Fruit fly (Drosophila melanogaster) whole organism, embryonic: ENCODE data around the gene CG34417.

Experiments
- CG10147 ChIP-seq: fragments of 200-800 bp; sonication (Bioruptor generic); optimal IDR thresholded peaks from 2 replicates; lab custom pipeline; 2019; ENCODE audit warnings: missing biosample characterization, mild to moderate bottlenecking, missing genetic modification characterization, moderate library complexity
- CG1024 ChIP-seq: fragments of 200-800 bp; sonication (Bioruptor generic); IDR thresholded peaks from 2 replicates; pipeline ENCODE4 v1.3.6; 2022; ENCODE audit warnings: missing biosample characterization, missing genetic modification characterization
- CG10274 ChIP-seq: fragments of 200-800 bp; sonication (Bioruptor generic); optimal IDR thresholded peaks from 3 replicates; lab custom pipeline; 2017; ENCODE audit warnings: missing biosample characterization, mild to moderate bottlenecking, missing genetic modification characterization
- CG10543 ChIP-seq: fragments of 200-800 bp; sonication (Bioruptor generic); optimal IDR thresholded peaks from 3 replicates; lab custom pipeline; 2017; ENCODE audit warnings: missing biosample characterization, mild to moderate bottlenecking, missing genetic modification characterization, moderate library complexity
- CG11723 ChIP-seq: fragments of 200-800 bp; sonication (Bioruptor generic); optimal IDR thresholded peaks from 2 replicates; lab custom pipeline; 2017; ENCODE audit warnings: missing biosample characterization, mild to moderate bottlenecking, missing genetic modification characterization
- CG12659 ChIP-seq: fragments of 200-800 bp; sonication (Bioruptor generic); optimal IDR thresholded peaks from 3 replicates; lab custom pipeline; 2017; ENCODE audit warnings: mild to moderate bottlenecking, missing biosample characterization, missing genetic modification reagents, missing genetic modification characterization
- CG12942 ChIP-seq: fragments of 200-800 bp; sonication (Bioruptor generic); optimal IDR thresholded peaks from 3 replicates; lab custom pipeline; 2016; ENCODE audit warnings: missing biosample characterization, missing genetic modification characterization
- CG13296 ChIP-seq: fragments of 200-800 bp; sonication (Bioruptor generic); optimal IDR thresholded peaks from 3 replicates; lab custom pipeline; 2018; ENCODE audit warnings: missing biosample characterization, mild to moderate bottlenecking, missing genetic modification characterization
- CG13424 ChIP-seq: fragments of 200-800 bp; sonication (Bioruptor generic); optimal IDR thresholded peaks from 2 replicates; lab custom pipeline; 2019; ENCODE audit warnings: missing biosample characterization, mild to moderate bottlenecking, missing genetic modification characterization, moderate library complexity
- CG13624 ChIP-seq: fragments of 200-800 bp; sonication (Bioruptor generic); optimal IDR thresholded peaks from 2 replicates; lab custom pipeline; 2016; ENCODE audit warnings: missing biosample characterization, missing genetic modification characterization
- CG13775 ChIP-seq: fragments of 200-800 bp; sonication (Bioruptor generic); optimal IDR thresholded peaks from 3 replicates; lab custom pipeline; 2017; ENCODE audit warnings: missing biosample characterization, mild to moderate bottlenecking, missing genetic modification characterization
- CG1647 ChIP-seq: fragments of 200-800 bp; sonication (Bioruptor generic); optimal IDR thresholded peaks from 3 replicates; lab custom pipeline; 2016; ENCODE audit warnings: missing biosample characterization, missing genetic modification characterization
- CG16863 ChIP-seq: fragments of 200-800 bp; sonication (Bioruptor generic); optimal IDR thresholded peaks from 3 replicates; lab custom pipeline; 2016; ENCODE audit warnings: missing biosample characterization, missing genetic modification characterization
- CG18011 ChIP-seq: fragments of 200-800 bp; sonication (Bioruptor generic); optimal IDR thresholded peaks from 2 replicates; lab custom pipeline; 2017; ENCODE audit warnings: missing biosample characterization, missing genetic modification characterization, mild to moderate bottlenecking, moderate library complexity, missing genotype
- CG2202 ChIP-seq: fragments of 200-800 bp; sonication (Bioruptor generic); optimal IDR thresholded peaks from 2 replicates; lab custom pipeline; 2018; ENCODE audit warnings: missing biosample characterization, mild to moderate bottlenecking, missing genetic modification characterization
- CG3995 ChIP-seq: fragments of 200-800 bp; sonication (Bioruptor generic); optimal IDR thresholded peaks from 3 replicates; lab custom pipeline; 2016; ENCODE audit warnings: missing biosample characterization, missing genetic modification characterization
- CG4707 ChIP-seq: fragments of 200-800 bp; sonication (Bioruptor generic); optimal IDR thresholded peaks from 2 replicates; lab custom pipeline; 2018; ENCODE audit warnings: missing biosample characterization, mild to moderate bottlenecking, missing genetic modification characterization, moderate library complexity
- CG6765 ChIP-seq: fragments of 200-800 bp; sonication (Bioruptor generic); optimal IDR thresholded peaks from 3 replicates; lab custom pipeline; 2017; ENCODE audit warnings: missing biosample characterization, mild to moderate bottlenecking, missing genetic modification characterization
- CG7357 ChIP-seq: fragments of 200-800 bp; sonication (Bioruptor generic); IDR thresholded peaks from 3 replicates; pipeline ENCODE4 v1.3.6; 2022; ENCODE audit warnings: missing biosample characterization, missing genetic modification characterization
- CG7839 ChIP-seq: fragments of 200-800 bp; sonication (Bioruptor generic); optimal IDR thresholded peaks from 3 replicates; lab custom pipeline; 2018; ENCODE audit warnings: missing biosample characterization, mild to moderate bottlenecking, missing genetic modification characterization, moderate library complexity
- CG7963 ChIP-seq: fragments of 200-800 bp; sonication (Bioruptor generic); IDR thresholded peaks from 3 replicates; pipeline ENCODE4 v1.3.6; 2022; ENCODE audit warnings: missing biosample characterization, missing genetic modification characterization; ENCODE audit not compliant: partially characterized antibody
- CG7987 ChIP-seq: fragments of 200-800 bp; sonication (Bioruptor generic); optimal IDR thresholded peaks from 2 replicates; lab custom pipeline; 2018; ENCODE audit warnings: missing biosample characterization, mild to moderate bottlenecking, missing genetic modification characterization, moderate library complexity
- CG8281 ChIP-seq: fragments of 200-800 bp; sonication (Bioruptor generic); optimal IDR thresholded peaks from 2 replicates; lab custom pipeline; 2018; ENCODE audit warnings: missing biosample characterization, mild to moderate bottlenecking, missing genetic modification characterization, moderate library complexity
- CG8388 ChIP-seq: fragments of 200-800 bp; sonication (Bioruptor generic); optimal IDR thresholded peaks from 2 replicates; lab custom pipeline; 2019; ENCODE audit warnings: missing biosample characterization, mild to moderate bottlenecking, missing genetic modification characterization, moderate library complexity
- CG9609 ChIP-seq: fragments of 200-800 bp; sonication (Bioruptor generic); optimal IDR thresholded peaks from 3 replicates; lab custom pipeline; 2016; ENCODE audit warnings: missing biosample characterization, missing genetic modification characterization
- CHES-1-like ChIP-seq: fragments of 200-800 bp; sonication (Bioruptor generic); optimal IDR thresholded peaks from 2 replicates; lab custom pipeline; 2016; ENCODE audit warnings: missing biosample characterization, missing genetic modification characterization
- Dfd ChIP-seq, 2 experiments: fragments of >200 bp; optimal IDR thresholded peaks; 2 replicates each; lab custom pipeline; 2017; ENCODE audit warnings: missing biosample characterization in 2 of 2, missing genetic modification characterization in 2 of 2
- Dref ChIP-seq: fragments of 200-800 bp; sonication (Bioruptor generic); IDR thresholded peaks from 2 replicates; pipeline ENCODE4 v1.3.6; 2022; ENCODE audit warnings: missing biosample characterization, missing genetic modification characterization
- H2.0 ChIP-seq: fragments of 200-800 bp; sonication (Bioruptor generic); IDR thresholded peaks from 2 replicates; pipeline ENCODE4 v1.3.6; 2022; ENCODE audit warnings: missing biosample characterization, missing genetic modification characterization
- Kr ChIP-seq: fragments of 200-800 bp; sonication (Bioruptor generic); optimal IDR thresholded peaks from 2 replicates; lab custom pipeline; 2017; ENCODE audit warnings: missing biosample characterization, mild to moderate bottlenecking, missing genetic modification characterization
- MBD-R2 ChIP-seq: fragments of 200-800 bp; sonication (Bioruptor generic); IDR thresholded peaks from 2 replicates; pipeline ENCODE4 v1.3.6; 2022; ENCODE audit warnings: missing biosample characterization, missing genetic modification characterization
- MESR4 ChIP-seq: fragments of 200-800 bp; sonication (Bioruptor generic); optimal IDR thresholded peaks from 2 replicates; lab custom pipeline; 2018; ENCODE audit warnings: missing biosample characterization, mild to moderate bottlenecking, missing genetic modification characterization, moderate library complexity
- Mad ChIP-seq: fragments of 200-800 bp; sonication (Bioruptor generic); optimal IDR thresholded peaks from 2 replicates; lab custom pipeline; 2016; ENCODE audit warnings: missing biosample characterization, missing genetic modification characterization
- Scr ChIP-seq: fragments of 200-800 bp; sonication (Bioruptor generic); IDR thresholded peaks from 2 replicates; pipeline ENCODE4 v1.3.6; 2022; ENCODE audit warnings: missing biosample characterization, missing genetic modification characterization; ENCODE audit not compliant: partially characterized antibody
- Sox102F ChIP-seq: fragments of 200-800 bp; sonication (Bioruptor generic); optimal IDR thresholded peaks from 2 replicates; lab custom pipeline; 2018; ENCODE audit warnings: missing biosample characterization, mild to moderate bottlenecking, missing genetic modification characterization, moderate library complexity
- TFAM ChIP-seq: fragments of 200-800 bp; sonication (Bioruptor generic); optimal IDR thresholded peaks from 2 replicates; lab custom pipeline; 2017; ENCODE audit warnings: missing biosample characterization, missing genetic modification characterization, inconsistent platforms
- ap ChIP-seq: fragments of 200-800 bp; sonication (Bioruptor generic); IDR thresholded peaks from 2 replicates; pipeline ENCODE4 v1.3.6; 2022; ENCODE audit warnings: missing biosample characterization, missing genetic modification characterization
- ash1 ChIP-seq: fragments of 200-800 bp; sonication (Bioruptor generic); optimal IDR thresholded peaks from 2 replicates; lab custom pipeline; 2018; ENCODE audit warnings: missing biosample characterization, mild to moderate bottlenecking, missing genetic modification characterization
- croc ChIP-seq: fragments of 200-800 bp; sonication (Bioruptor generic); conservative IDR thresholded peaks from 3 replicates; pipeline ENCODE4 v1.3.6; 2022; ENCODE audit warnings: missing biosample characterization, missing genetic modification characterization
- fd3F ChIP-seq: fragments of 200-800 bp; sonication (Bioruptor generic); optimal IDR thresholded peaks from 2 replicates; lab custom pipeline; 2018; ENCODE audit warnings: missing biosample characterization, mild to moderate bottlenecking, missing genetic modification characterization, moderate library complexity
- hkb ChIP-seq, 2 experiments: fragments of 200-800 bp in 1 of 2; fragments of >200 bp in 1 of 2; sonication (Bioruptor generic) in 1 of 2; IDR thresholded peaks in 1 of 2; optimal IDR thresholded peaks in 1 of 2; 2 replicates each; pipeline versions ENCODE4 v1.3.6 to Lab custom; 2017 to 2022; ENCODE audit warnings: missing biosample characterization in 1 of 2, missing genetic modification characterization in 1 of 2
- jigr1 ChIP-seq: fragments of 200-800 bp; sonication (Bioruptor generic); IDR thresholded peaks from 3 replicates; pipeline ENCODE4 v1.3.6; 2022; ENCODE audit warnings: missing biosample characterization, missing genetic modification characterization
- klu ChIP-seq: fragments of 200-800 bp; sonication (Bioruptor generic); IDR thresholded peaks from 2 replicates; pipeline ENCODE4 v1.3.6; 2022; ENCODE audit warnings: missing biosample characterization, missing genetic modification characterization
- mld ChIP-seq: fragments of 200-800 bp; sonication (Bioruptor generic); IDR thresholded peaks from 3 replicates; pipeline ENCODE4 v1.3.6; 2022; ENCODE audit warnings: missing biosample characterization, missing genetic modification characterization; ENCODE audit not compliant: partially characterized antibody
- peb ChIP-seq: fragments of 200-800 bp; sonication (Bioruptor generic); IDR thresholded peaks from 2 replicates; pipeline ENCODE4 v1.3.6; 2022; ENCODE audit warnings: missing biosample characterization, missing genetic modification characterization
- ranshi ChIP-seq: fragments of 200-800 bp; sonication (Bioruptor generic); IDR thresholded peaks from 2 replicates; pipeline ENCODE4 v1.3.6; 2022; ENCODE audit warnings: missing biosample characterization, missing genetic modification characterization
- scrt ChIP-seq: fragments of 200-800 bp; sonication (Bioruptor generic); optimal IDR thresholded peaks from 2 replicates; lab custom pipeline; 2018; ENCODE audit warnings: missing biosample characterization, mild to moderate bottlenecking, missing genetic modification characterization, moderate library complexity
- sens ChIP-seq: fragments of 200-800 bp; sonication (Bioruptor generic); peaks from one replicate; lab custom pipeline; 2016; ENCODE audit warnings: missing biosample characterization, missing genetic modification characterization
- stwl ChIP-seq: fragments of 200-800 bp; sonication (Bioruptor generic); optimal IDR thresholded peaks from 3 replicates; lab custom pipeline; 2018; ENCODE audit warnings: missing biosample characterization, mild to moderate bottlenecking, missing genetic modification characterization, moderate library complexity
- trh ChIP-seq: fragments of 200-800 bp; sonication (Bioruptor generic); optimal IDR thresholded peaks from 2 replicates; lab custom pipeline; 2016; ENCODE audit warnings: missing biosample characterization, missing genetic modification characterization
- tx ChIP-seq: fragments of 200-800 bp; sonication (Bioruptor generic); optimal IDR thresholded peaks from 2 replicates; lab custom pipeline; 2016; ENCODE audit warnings: missing biosample characterization, missing genetic modification characterization

CG34417 gene

dm6 chrX:6592093-6592492 is 51.5 kb downstream of the CG34417 start (continued):
- no peak for TF ChIP-seq jigr1 (GFP tag; lab: Robert Waterston, UW)
- TF ChIP-seq mld (GFP tag; lab: Robert Waterston, UW) = no peak
- no peak for TF ChIP-seq hkb (optimal IDR thresholded peaks at IDR 0.05; lab: Kevin White, UChicago)
- TF ChIP-seq hkb (GFP tag; IDR thresholded peaks at IDR 0.05; lab: Robert Waterston, UW) = no peak; the same call in 1 of the 2 replicates
- no peak for TF ChIP-seq ap (GFP tag; lab: Robert Waterston, UW)
- TF ChIP-seq CG13775 (GFP tag; lab: Kevin White, UChicago) = no peak
- TF ChIP-seq CG8281 (tag; lab: Kevin White, UChicago) = no peak
- no peak for TF ChIP-seq CG8388 (GFP tag; lab: Kevin White, UChicago)
- no peak; the same call in 1 of the 2 replicates for TF ChIP-seq MBD-R2
- no peak for TF ChIP-seq CG11723 (GFP tag; lab: Kevin White, UChicago)
- TF ChIP-seq H2.0 (GFP tag; lab: Robert Waterston, UW) = no peak
- no peak; the same call in 1 of the 2 replicates for TF ChIP-seq ranshi (GFP tag; lab: Robert Waterston, UW)
- TF ChIP-seq CG1647 = no peak
- TF ChIP-seq CG1024 = no peak
- no peak for TF ChIP-seq CG12659
- no peak for TF ChIP-seq CG3995
- no peak for TF ChIP-seq CG7357 (GFP tag; lab: Robert Waterston, UW)
- TF ChIP-seq sens = peak; percentile 59
- TF ChIP-seq Dref (GFP tag; lab: Robert Waterston, UW) = no peak
- TF ChIP-seq CG18011 (GFP tag; lab: Kevin White, UChicago) = no peak
- TF ChIP-seq croc (GFP tag; lab: Robert Waterston, UW) = no peak
- peak; percentile 2 for TF ChIP-seq CG7839 (tag; lab: Kevin White, UChicago)
- no peak for TF ChIP-seq CG4707 (GFP tag; lab: Kevin White, UChicago)
- no peak for TF ChIP-seq CG2202 (tag; lab: Kevin White, UChicago)
- no peak for TF ChIP-seq Dfd (GFP tag; optimal IDR thresholded peaks at IDR 0.05; lab: Kevin White, UChicago)
- TF ChIP-seq CG12942 = no peak
- TF ChIP-seq peb = no peak
- no peak for TF ChIP-seq CG6765
- TF ChIP-seq CG13624 (GFP tag; lab: Kevin White, UChicago) = no peak
- no peak for TF ChIP-seq stwl (tag; lab: Kevin White, UChicago)
- TF ChIP-seq MESR4 (GFP tag; lab: Kevin White, UChicago) = no peak
- no peak for TF ChIP-seq klu (GFP tag; lab: Robert Waterston, UW)
- no peak for TF ChIP-seq CHES-1-like
- no peak for TF ChIP-seq Scr (GFP tag; lab: Robert Waterston, UW)
- no peak for TF ChIP-seq Kr (GFP tag; lab: Kevin White, UChicago)
- no peak for TF ChIP-seq CG9609
- peak; percentile 13 for TF ChIP-seq CG13424
- TF ChIP-seq ash1 (GFP tag; lab: Kevin White, UChicago) = peak; percentile 35
- TF ChIP-seq CG10543 (GFP tag; lab: Kevin White, UChicago) = peak; percentile 47
- TF ChIP-seq tx (GFP tag; lab: Kevin White, UChicago) = no peak
- no peak for TF ChIP-seq trh (GFP tag; lab: Kevin White, UChicago)
- TF ChIP-seq CG13296 (GFP tag; lab: Kevin White, UChicago) = peak; percentile 12
- TF ChIP-seq CG10147 (GFP tag; lab: Kevin White, UChicago) = no peak
- no peak for TF ChIP-seq TFAM (GFP tag; lab: Kevin White, UChicago)
- peak; percentile 11 for TF ChIP-seq scrt
- peak; percentile 56 for TF ChIP-seq CG7987
- TF ChIP-seq Sox102F (GFP tag; lab: Kevin White, UChicago) = no peak
- TF ChIP-seq CG16863 (GFP tag; lab: Kevin White, UChicago) = no peak
- no peak for TF ChIP-seq CG10274 (GFP tag; lab: Kevin White, UChicago)
- no peak for TF ChIP-seq Mad (GFP tag; lab: Kevin White, UChicago)
- TF ChIP-seq fd3F (GFP tag; lab: Kevin White, UChicago) = no peak
- no peak for TF ChIP-seq CG7963 (GFP tag; lab: Robert Waterston, UW)
